Worm (Caenorhabditis elegans): ENCODE results near the gene nspc-14.

nspc-14 gene

ce11 chrX:12352872-12353271 lies 6.0 kb downstream of the nspc-14 start, which contains the start of gene F42F12.4:
F42F12.4 (minus strand) TSS chrX:12352947.
- no peak for TF ChIP-seq unc-62 (GFP tag; optimal IDR thresholded peaks at IDR 0.05)

- no peak for TF ChIP-seq unc-62 (GFP tag; optimal IDR thresholded peaks at IDR 0.05)
Observed at ce11 chrX:12350207-12350606, 8.7 kb downstream of the nspc-14 start, which contains the start of gene F42F12.3. F42F12.3 (plus strand) TSS chrX:12350578.

ce11 chrX:12348329-12348728 lies 10.5 kb downstream of the nspc-14 start, which contains the start of gene F42F12.14:
F42F12.14 (plus strand) TSS chrX:12348629.
- no peak for TF ChIP-seq unc-62 (GFP tag; optimal IDR thresholded peaks at IDR 0.05)

- TF ChIP-seq unc-62 (GFP tag; optimal IDR thresholded peaks at IDR 0.05), result no peak
Observed at ce11 chrX:12347822-12348221, 11.0 kb downstream of the nspc-14 start.

ce11 chrX:12346729-12347128 lies 12.1 kb downstream of the nspc-14 start, which contains the start of gene F42F12.11:
F42F12.11 (plus strand) TSS chrX:12347029.
- TF ChIP-seq unc-62 (GFP tag; optimal IDR thresholded peaks at IDR 0.05), result no peak

- TF ChIP-seq unc-62 (GFP tag; optimal IDR thresholded peaks at IDR 0.05), result no peak
Observed at ce11 chrX:12343279-12343678, 15.6 kb downstream of the nspc-14 start, which contains the start of the genes nspc-9 and nspc-10. nspc-9 (minus strand) TSS chrX:12343379. nspc-10 (plus strand) TSS chrX:12343609.

- no peak for TF ChIP-seq unc-62 (GFP tag; optimal IDR thresholded peaks at IDR 0.05)
Observed at ce11 chrX:12341338-12341737, 17.5 kb downstream of the nspc-14 start, which contains the start of gene zig-2. zig-2 (minus strand) TSS chrX:12341438.

- no peak for TF ChIP-seq unc-62 (GFP tag; optimal IDR thresholded peaks at IDR 0.05)
Observed at ce11 chrX:12337846-12338490, 20.9 kb downstream of the nspc-14 start, which contains the start of gene srd-44. srd-44 (plus strand) TSS chrX:12338440.

- TF ChIP-seq unc-62 (GFP tag; optimal IDR thresholded peaks at IDR 0.05), result no peak
Observed at ce11 chrX:12335808-12336207, 23.0 kb downstream of the nspc-14 start, which contains the start of gene srd-48. srd-48 (plus strand) TSS chrX:12336108.

ce11 chrX:12333479-12333878 lies 25.4 kb downstream of the nspc-14 start, which contains the start of gene srd-47:
srd-47 (plus strand) TSS chrX:12333642.
- no peak for TF ChIP-seq unc-62 (GFP tag; optimal IDR thresholded peaks at IDR 0.05)

ce11 chrX:12331795-12332194 lies 27.1 kb downstream of the nspc-14 start, which contains the start of gene srd-46:
srd-46 (plus strand) TSS chrX:12332095.
- no peak for TF ChIP-seq unc-62 (GFP tag; optimal IDR thresholded peaks at IDR 0.05)

- no peak for TF ChIP-seq unc-62 (GFP tag; optimal IDR thresholded peaks at IDR 0.05)
Observed at ce11 chrX:12328676-12329075, 30.2 kb downstream of the nspc-14 start, which contains the start of gene srd-45. srd-45 (plus strand) TSS chrX:12328976.

ce11 chrX:12326424-12326823 lies 32.4 kb downstream of the nspc-14 start, which contains the start of gene srd-41:
srd-41 (plus strand) TSS chrX:12326724.
- TF ChIP-seq unc-62 (GFP tag; optimal IDR thresholded peaks at IDR 0.05), result no peak

- TF ChIP-seq unc-62 (GFP tag; optimal IDR thresholded peaks at IDR 0.05), result no peak
Observed at ce11 chrX:12323439-12323838, 35.4 kb downstream of the nspc-14 start, which contains the start of gene srd-40. srd-40 (plus strand) TSS chrX:12323739.

- no peak for TF ChIP-seq unc-62 (GFP tag; optimal IDR thresholded peaks at IDR 0.05)
Observed at ce11 chrX:12321357-12321756, 37.5 kb downstream of the nspc-14 start, which contains the start of gene F17A2.13. F17A2.13 (plus strand) TSS chrX:12321657.

- TF ChIP-seq unc-62 (GFP tag; optimal IDR thresholded peaks at IDR 0.05), result no peak
Observed at ce11 chrX:12320737-12321136, 38.1 kb downstream of the nspc-14 start, which contains the start of gene ceh-40. ceh-40 (minus strand) TSS chrX:12320777.

- TF ChIP-seq unc-62 (GFP tag; optimal IDR thresholded peaks at IDR 0.05), result no peak
Observed at ce11 chrX:12317560-12317959, 41.3 kb downstream of the nspc-14 start.

All from whole organism, dauer.